Fruit fly (Drosophila melanogaster): Measurements from ENCODE around the gene alphaTub84D.

alphaTub84D gene

DNA sequence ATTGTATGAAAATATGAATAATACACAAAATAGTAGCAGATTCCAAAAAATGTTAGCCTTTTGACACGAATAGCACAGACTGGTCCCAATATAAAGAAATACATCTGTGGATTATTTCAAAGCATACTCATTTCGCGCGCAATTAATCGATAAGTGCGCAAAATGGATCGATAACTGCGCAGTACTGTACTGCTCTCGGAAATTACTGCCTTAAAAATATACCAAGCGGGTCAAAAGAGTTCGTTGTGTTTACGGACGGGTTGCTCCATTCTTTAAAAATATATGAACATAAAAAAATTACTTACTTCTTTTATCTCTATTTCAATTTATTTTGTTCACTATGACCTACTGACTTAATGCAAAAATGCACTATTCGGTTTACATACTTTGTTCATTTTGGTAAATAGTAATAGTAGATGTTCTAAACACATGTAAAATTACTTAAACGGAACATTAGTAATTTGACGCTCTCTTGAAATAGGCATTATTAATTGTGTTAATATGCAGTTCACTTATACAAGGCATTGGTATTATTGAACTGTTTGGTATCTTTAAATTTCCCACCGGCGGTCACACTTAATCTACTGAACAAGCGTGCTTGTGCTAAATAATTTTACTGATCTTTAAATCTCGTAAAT is at the start of gene alphaTub84D, which contains the start of gene Rtnl2:
alphaTub84D (plus strand) TSS at position 570 of the 638 bp plus-strand sequence.
Rtnl2 (minus strand) TSS at position 58 of the 638 bp plus-strand sequence.
- TF ChIP-seq lola (GFP tag; optimal IDR thresholded peaks at IDR 0.05) (no peak), dl (GFP tag; optimal IDR thresholded peaks at IDR 0.05; ENCODE audit: insufficient read depth in 1 of 2, partially characterized antibody in 2 of 2) (no peak), fru (GFP tag; optimal IDR thresholded peaks at IDR 0.05) (no peak), HLH106 (tag; optimal IDR thresholded peaks at IDR 0.05) (no peak), Dif (GFP tag; optimal IDR thresholded peaks at IDR 0.05; ENCODE audit: partially characterized antibody) (no peak), Myc (optimal IDR thresholded peaks at IDR 0.05) (no peak), Dfd (GFP tag; optimal IDR thresholded peaks at IDR 0.05) (no peak), brk (GFP tag; optimal IDR thresholded peaks at IDR 0.05) (no peak), foxo (GFP tag; optimal IDR thresholded peaks at IDR 0.05) (no peak), Rel (GFP tag; optimal IDR thresholded peaks at IDR 0.05) (no peak), Rel (tag; optimal IDR thresholded peaks at IDR 0.05) (no peak), sv (GFP tag; optimal IDR thresholded peaks at IDR 0.05) (no peak), sage (GFP tag; optimal IDR thresholded peaks at IDR 0.05) (no peak), psq (GFP tag; optimal IDR thresholded peaks at IDR 0.05) (no peak), Hr78 (GFP tag; optimal IDR thresholded peaks at IDR 0.05) (no peak), h (GFP tag; optimal IDR thresholded peaks at IDR 0.05) (no peak), Mio (GFP tag; optimal IDR thresholded peaks at IDR 0.05) (no peak), br (GFP tag; optimal IDR thresholded peaks at IDR 0.05) (no peak), GATAd (GFP tag; optimal IDR thresholded peaks at IDR 0.05) (no peak), Hnf4 (GFP tag; optimal IDR thresholded peaks at IDR 0.05) (no peak), Hr83 (GFP tag; optimal IDR thresholded peaks at IDR 0.05; ENCODE audit: poor library complexity, severe bottlenecking) (no peak)

DNA sequence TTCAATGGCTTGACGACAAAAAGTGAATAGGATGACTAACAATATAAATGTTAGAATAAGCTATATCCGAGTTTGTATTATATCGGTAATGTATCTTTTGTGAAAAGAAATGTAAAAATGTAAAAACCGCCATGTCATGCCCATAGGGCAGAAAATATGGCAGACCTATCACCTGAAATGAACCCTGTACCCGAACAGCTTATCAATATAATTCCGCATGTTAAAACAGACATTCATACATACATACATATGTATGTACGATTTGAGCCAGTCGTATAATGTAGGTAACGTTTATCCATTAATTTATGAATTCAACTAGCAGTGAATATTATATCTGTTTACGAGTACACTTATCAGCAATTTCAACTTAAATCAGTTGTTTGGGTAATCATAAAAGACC is 40.7 kb upstream of the alphaTub84D start:
- TF ChIP-seq Sp1 (GFP tag; optimal IDR thresholded peaks at IDR 0.05), result no peak
- TF ChIP-seq N (GFP tag; optimal IDR thresholded peaks at IDR 0.05), result no peak
- no peak for TF ChIP-seq Hnf4 (GFP tag; optimal IDR thresholded peaks at IDR 0.05)
- TF ChIP-seq HLH106 (tag; optimal IDR thresholded peaks at IDR 0.05), result no peak
- TF ChIP-seq rgr (GFP tag; optimal IDR thresholded peaks at IDR 0.05), result no peak
- no peak for TF ChIP-seq CG9705 (GFP tag; optimal IDR thresholded peaks at IDR 0.05)
- no peak for TF ChIP-seq dmrt93B (GFP tag; optimal IDR thresholded peaks at IDR 0.05)
- no peak for TF ChIP-seq Dfd (GFP tag; optimal IDR thresholded peaks at IDR 0.05)
- TF ChIP-seq h (GFP tag; optimal IDR thresholded peaks at IDR 0.05), result no peak
- no peak for TF ChIP-seq lola (GFP tag; optimal IDR thresholded peaks at IDR 0.05)
- no peak for TF ChIP-seq Hr83 (GFP tag; optimal IDR thresholded peaks at IDR 0.05; ENCODE audit: poor library complexity, severe bottlenecking)
- no peak for TF ChIP-seq woc (GFP tag; optimal IDR thresholded peaks at IDR 0.05)
- no peak for TF ChIP-seq dsf (GFP tag; optimal IDR thresholded peaks at IDR 0.05; ENCODE audit: borderline replicate concordance)

DNA sequence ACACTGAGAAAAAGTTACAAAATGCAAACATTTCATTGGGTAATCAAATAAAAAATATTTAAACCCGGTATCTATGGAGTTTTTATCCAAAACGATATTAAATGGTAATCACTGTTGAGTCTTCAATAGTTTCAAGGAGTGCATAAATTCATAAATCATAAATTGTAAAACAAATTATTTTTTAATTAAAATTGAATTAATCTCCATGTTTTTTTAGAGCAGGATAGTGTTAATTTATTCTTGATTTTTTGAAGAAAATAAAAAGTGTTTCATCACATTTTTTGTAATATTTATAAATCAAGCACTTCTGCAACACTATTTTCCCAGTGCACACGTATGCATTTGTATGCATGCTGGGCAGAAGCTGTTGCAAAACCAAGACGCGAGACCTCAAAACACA is 39.7 kb upstream of the alphaTub84D start:
- TF ChIP-seq Jra (GFP tag; optimal IDR thresholded peaks at IDR 0.05), result no peak
- TF ChIP-seq Abd-B (GFP tag; optimal IDR thresholded peaks at IDR 0.05), result no peak
- no peak for TF ChIP-seq dl (GFP tag; optimal IDR thresholded peaks at IDR 0.05; ENCODE audit: insufficient read depth in 1 of 2, partially characterized antibody in 2 of 2)
- no peak for TF ChIP-seq Vsx2 (GFP tag; optimal IDR thresholded peaks at IDR 0.05; ENCODE audit: partially characterized antibody)
- TF ChIP-seq CrebA (GFP tag; optimal IDR thresholded peaks at IDR 0.05; ENCODE audit: borderline replicate concordance), result no peak
- TF ChIP-seq dmrt93B (GFP tag; optimal IDR thresholded peaks at IDR 0.05), result peak; percentile 27
- no peak for TF ChIP-seq Hr78 (GFP tag; optimal IDR thresholded peaks at IDR 0.05)
- peak; percentile 53 for TF ChIP-seq ey (GFP tag; optimal IDR thresholded peaks at IDR 0.05)
- no peak for TF ChIP-seq usp (GFP tag; optimal IDR thresholded peaks at IDR 0.05)
- no peak for TF ChIP-seq CG32264 (GFP tag; optimal IDR thresholded peaks at IDR 0.05)
- TF ChIP-seq HLH106 (tag; optimal IDR thresholded peaks at IDR 0.05), result peak; percentile 67
- TF ChIP-seq Hr83 (GFP tag; optimal IDR thresholded peaks at IDR 0.05; ENCODE audit: poor library complexity, severe bottlenecking), result no peak
- no peak for TF ChIP-seq Myc (optimal IDR thresholded peaks at IDR 0.05)
- TF ChIP-seq OdsH (GFP tag; optimal IDR thresholded peaks at IDR 0.05), result peak; percentile 71
- peak in 1 of 2 experiments; percentile 72 for TF ChIP-seq foxo (GFP tag; optimal IDR thresholded peaks at IDR 0.05)
- TF ChIP-seq GATAd (GFP tag; optimal IDR thresholded peaks at IDR 0.05), result no peak
- TF ChIP-seq fru (GFP tag; optimal IDR thresholded peaks at IDR 0.05), result peak; percentile 32
- no peak for TF ChIP-seq lola (GFP tag; optimal IDR thresholded peaks at IDR 0.05)
- no peak for TF ChIP-seq CG9705 (GFP tag; optimal IDR thresholded peaks at IDR 0.05)
- peak; percentile 31 for TF ChIP-seq tai (GFP tag; optimal IDR thresholded peaks at IDR 0.05)
- TF ChIP-seq pan (optimal IDR thresholded peaks at IDR 0.05), result no peak
- peak; percentile 64 for TF ChIP-seq Sp1 (GFP tag; optimal IDR thresholded peaks at IDR 0.05)
- TF ChIP-seq sage (GFP tag; optimal IDR thresholded peaks at IDR 0.05), result no peak
- TF ChIP-seq br (GFP tag; optimal IDR thresholded peaks at IDR 0.05), result no peak
- TF ChIP-seq Mio (GFP tag; optimal IDR thresholded peaks at IDR 0.05), result no peak
- no peak for TF ChIP-seq dsf (GFP tag; optimal IDR thresholded peaks at IDR 0.05; ENCODE audit: borderline replicate concordance)
- TF ChIP-seq Hnf4 (GFP tag; optimal IDR thresholded peaks at IDR 0.05), result peak; percentile 3
- no peak for TF ChIP-seq Dfd (GFP tag; optimal IDR thresholded peaks at IDR 0.05)
- TF ChIP-seq Dif (GFP tag; optimal IDR thresholded peaks at IDR 0.05; ENCODE audit: partially characterized antibody), result no peak
- peak; percentile 59 for TF ChIP-seq psq (GFP tag; optimal IDR thresholded peaks at IDR 0.05)
- peak; percentile 47 for TF ChIP-seq h (GFP tag; optimal IDR thresholded peaks at IDR 0.05)
- TF ChIP-seq N (GFP tag; optimal IDR thresholded peaks at IDR 0.05), result no peak
- TF ChIP-seq Rel (GFP tag; optimal IDR thresholded peaks at IDR 0.05), result no peak
- no peak for TF ChIP-seq Rel (tag; optimal IDR thresholded peaks at IDR 0.05)
- no peak for TF ChIP-seq brk (GFP tag; optimal IDR thresholded peaks at IDR 0.05)
- no peak for TF ChIP-seq sv (GFP tag; optimal IDR thresholded peaks at IDR 0.05)
- TF ChIP-seq rgr (GFP tag; optimal IDR thresholded peaks at IDR 0.05), result peak; percentile 52
- TF ChIP-seq woc (GFP tag; optimal IDR thresholded peaks at IDR 0.05), result peak; percentile 39
- no peak for TF ChIP-seq jim (GFP tag; optimal IDR thresholded peaks at IDR 0.05)
